Fruit fly (Drosophila melanogaster) whole organism, embryonic: Measurements from ENCODE around the gene Ssadh.

Experiments used
- Atf-2 ChIP-seq: fragments of 200-800 bp; sonication (Bioruptor generic); optimal IDR thresholded peaks from 2 replicates; lab custom pipeline; 2016; ENCODE audit warnings: missing biosample characterization, missing genetic modification characterization
- Awh ChIP-seq: fragments of 200-800 bp; sonication (Bioruptor generic); IDR thresholded peaks from 2 replicates; pipeline ENCODE4, ENCODE4 v1.3.6; 2022; ENCODE audit warnings: missing biosample characterization, missing genetic modification characterization
- CG10431 ChIP-seq: fragments of 200-800 bp; sonication (Bioruptor generic); optimal IDR thresholded peaks from 3 replicates; lab custom pipeline; 2018; ENCODE audit warnings: missing biosample characterization, mild to moderate bottlenecking, missing genetic modification characterization
- CG11456 ChIP-seq: fragments of 200-800 bp; sonication (Bioruptor generic); IDR thresholded peaks from 3 replicates; pipeline ENCODE4 v1.3.6; 2022; ENCODE audit warnings: missing biosample characterization, missing genetic modification characterization
- CG11504 ChIP-seq: fragments of 200-800 bp; sonication (Bioruptor generic); optimal IDR thresholded peaks from 3 replicates; lab custom pipeline; 2019; ENCODE audit warnings: missing biosample characterization, mild to moderate bottlenecking, missing genetic modification characterization, moderate library complexity
- CG12219 ChIP-seq: fragments of 200-800 bp; sonication (Bioruptor generic); optimal IDR thresholded peaks from 3 replicates; lab custom pipeline; 2018; ENCODE audit warnings: missing biosample characterization, mild to moderate bottlenecking, missing genetic modification characterization
- CG12299 ChIP-seq: fragments of 200-800 bp; sonication (Bioruptor generic); optimal IDR thresholded peaks from 2 replicates; lab custom pipeline; 2018; ENCODE audit warnings: missing biosample characterization, mild to moderate bottlenecking, missing genetic modification characterization
- CG15601 ChIP-seq: fragments of 200-800 bp; sonication (Bioruptor generic); optimal IDR thresholded peaks from 3 replicates; lab custom pipeline; 2019; ENCODE audit warnings: missing biosample characterization, mild to moderate bottlenecking, missing genetic modification characterization, moderate library complexity
- CG16779 ChIP-seq: fragments of 200-800 bp; sonication (Bioruptor generic); IDR thresholded peaks from 2 replicates; pipeline ENCODE4 v1.3.6; 2022; ENCODE audit warnings: missing biosample characterization, missing genetic modification characterization
- CG17612 ChIP-seq: fragments of 200-800 bp; sonication (Bioruptor generic); IDR thresholded peaks from 2 replicates; pipeline ENCODE4 v1.3.6; 2022; ENCODE audit warnings: missing biosample characterization, missing genetic modification characterization
- CG18011 ChIP-seq: fragments of 200-800 bp; sonication (Bioruptor generic); optimal IDR thresholded peaks from 2 replicates; lab custom pipeline; 2017; ENCODE audit warnings: missing biosample characterization, missing genetic modification characterization, mild to moderate bottlenecking, moderate library complexity, missing genotype
- CG18262 ChIP-seq: fragments of 200-800 bp; optimal IDR thresholded peaks from 3 replicates; lab custom pipeline; 2019; ENCODE audit warnings: missing biosample characterization, mild to moderate bottlenecking, missing genetic modification characterization, moderate library complexity
- CG2202 ChIP-seq: fragments of 200-800 bp; sonication (Bioruptor generic); optimal IDR thresholded peaks from 2 replicates; lab custom pipeline; 2018; ENCODE audit warnings: missing biosample characterization, mild to moderate bottlenecking, missing genetic modification characterization
- CG2678 ChIP-seq: fragments of 200-800 bp; sonication (Bioruptor generic); optimal IDR thresholded peaks from 3 replicates; lab custom pipeline; 2019; ENCODE audit warnings: missing biosample characterization, mild to moderate bottlenecking, missing genetic modification characterization, moderate library complexity
- CG30020 ChIP-seq: fragments of 200-800 bp; optimal IDR thresholded peaks from 2 replicates; lab custom pipeline; 2019; ENCODE audit warnings: missing biosample characterization, mild to moderate bottlenecking, missing genetic modification characterization, moderate library complexity
- CG31365 ChIP-seq: fragments of 200-800 bp; sonication (Bioruptor generic); optimal IDR thresholded peaks from 2 replicates; lab custom pipeline; 2018; ENCODE audit warnings: missing biosample characterization, mild to moderate bottlenecking, missing genetic modification characterization
- CG4282 ChIP-seq: fragments of 200-800 bp; sonication (Bioruptor generic); optimal IDR thresholded peaks from 2 replicates; lab custom pipeline; 2016; ENCODE audit warnings: missing biosample characterization, missing genetic modification characterization
- CG6689 ChIP-seq: fragments of 200-800 bp; sonication (Bioruptor generic); IDR thresholded peaks from 2 replicates; pipeline ENCODE4 v1.3.6; 2022; ENCODE audit warnings: missing biosample characterization, missing genetic modification characterization
- CG7357 ChIP-seq: fragments of 200-800 bp; sonication (Bioruptor generic); IDR thresholded peaks from 3 replicates; pipeline ENCODE4 v1.3.6; 2022; ENCODE audit warnings: missing biosample characterization, missing genetic modification characterization
- CG8765 ChIP-seq: fragments of 200-800 bp; sonication (Bioruptor generic); IDR thresholded peaks from 2 replicates; pipeline ENCODE4 v1.3.6; 2022; ENCODE audit warnings: missing biosample characterization, missing genetic modification characterization
- CG9215 ChIP-seq: fragments of 200-800 bp; sonication (Bioruptor generic); IDR thresholded peaks from 2 replicates; pipeline ENCODE4 v1.3.6; 2022; ENCODE audit warnings: missing biosample characterization, missing genetic modification characterization
- CG9876 ChIP-seq: fragments of 200-800 bp; sonication (Bioruptor generic); optimal IDR thresholded peaks from 2 replicates; lab custom pipeline; 2016; ENCODE audit warnings: missing biosample characterization, missing genetic modification characterization
- CTCF ChIP-seq: fragments of 200-800 bp; sonication (Bioruptor generic); optimal IDR thresholded peaks from 2 replicates; lab custom pipeline; 2017; ENCODE audit warnings: missing biosample characterization, mild to moderate bottlenecking, missing genetic modification characterization, moderate library complexity
- CoRest ChIP-seq: fragments of 200-800 bp; sonication (Bioruptor generic); optimal IDR thresholded peaks from 3 replicates; lab custom pipeline; 2018; ENCODE audit warnings: missing biosample characterization, mild to moderate bottlenecking, missing genetic modification characterization, moderate library complexity
- Dek ChIP-seq: fragments of 200-800 bp; sonication (Bioruptor generic); optimal IDR thresholded peaks from 3 replicates; lab custom pipeline; 2019; ENCODE audit warnings: missing biosample characterization, mild to moderate bottlenecking, missing genetic modification characterization, moderate library complexity
- Dip2 ChIP-seq: fragments of 200-800 bp; sonication (Bioruptor generic); IDR thresholded peaks from 2 replicates; pipeline ENCODE4 v1.3.6; 2022; ENCODE audit warnings: missing biosample characterization, missing genetic modification characterization
- Dll ChIP-seq: fragments of 200-800 bp; sonication (Bioruptor generic); IDR thresholded peaks from 4 replicates; pipeline ENCODE4 v1.3.6; 2022; ENCODE audit warnings: missing biosample characterization, missing genetic modification characterization; ENCODE audit not compliant: partially characterized antibody
- Elba2 ChIP-seq: fragments of 200-800 bp; sonication (Bioruptor generic); optimal IDR thresholded peaks from 3 replicates; lab custom pipeline; 2016; ENCODE audit warnings: missing biosample characterization, missing genetic modification characterization
- H15 ChIP-seq: fragments of 200-800 bp; sonication (Bioruptor generic); IDR thresholded peaks from 3 replicates; pipeline ENCODE4 v1.3.6; 2022; ENCODE audit warnings: missing biosample characterization, missing genetic modification characterization
- Lhr ChIP-seq: fragments of 200-800 bp; sonication (Bioruptor generic); optimal IDR thresholded peaks from 3 replicates; lab custom pipeline; 2017; ENCODE audit warnings: mild to moderate bottlenecking, missing biosample characterization, missing genetic modification reagents, missing genetic modification characterization
- MTF-1 ChIP-seq: fragments of 200-800 bp; sonication (Bioruptor generic); optimal IDR thresholded peaks from 2 replicates; lab custom pipeline; 2018; ENCODE audit warnings: missing biosample characterization, mild to moderate bottlenecking, missing genetic modification characterization, borderline replicate concordance
- Mes4 ChIP-seq: fragments of 200-800 bp; sonication (Bioruptor generic); optimal IDR thresholded peaks from 2 replicates; lab custom pipeline; 2016; ENCODE audit warnings: missing biosample characterization, missing genetic modification characterization
- Neu2 ChIP-seq: fragments of 200-800 bp; sonication (Bioruptor generic); optimal IDR thresholded peaks from 3 replicates; lab custom pipeline; 2016; ENCODE audit warnings: missing biosample characterization, missing genetic modification characterization, borderline replicate concordance
- Oaz ChIP-seq: fragments of 200-800 bp; sonication (Bioruptor generic); IDR thresholded peaks from 2 replicates; pipeline ENCODE4 v1.3.6; 2022; ENCODE audit warnings: missing biosample characterization, missing genetic modification characterization
- Opbp ChIP-seq: fragments of 200-800 bp; sonication (Bioruptor generic); IDR thresholded peaks from 3 replicates; pipeline ENCODE4 v1.3.6; 2022; ENCODE audit warnings: missing biosample characterization, missing genetic modification characterization; ENCODE audit not compliant: partially characterized antibody
- Sin3A ChIP-seq: fragments of >200 bp; optimal IDR thresholded peaks from 2 replicates; lab custom pipeline; 2018
- bbx ChIP-seq: fragments of 200-800 bp; sonication (Bioruptor generic); IDR thresholded peaks from 2 replicates; pipeline ENCODE4 v1.3.6; 2022; ENCODE audit warnings: missing biosample characterization, missing genetic modification characterization; ENCODE audit not compliant: partially characterized antibody
- btn ChIP-seq: fragments of 200-800 bp; sonication (Bioruptor generic); optimal IDR thresholded peaks from 2 replicates; lab custom pipeline; 2016; ENCODE audit warnings: missing biosample characterization, missing genetic modification characterization
- cato ChIP-seq: fragments of 200-800 bp; sonication (Bioruptor generic); optimal IDR thresholded peaks from 2 replicates; lab custom pipeline; 2016; ENCODE audit warnings: missing biosample characterization, missing genetic modification characterization, borderline replicate concordance
- corto ChIP-seq: fragments of 200-800 bp; sonication (Bioruptor generic); optimal IDR thresholded peaks from 2 replicates; lab custom pipeline; 2016; ENCODE audit warnings: missing biosample characterization, mild to moderate bottlenecking, missing genetic modification characterization, moderate library complexity
- eyg ChIP-seq: fragments of 200-800 bp; sonication (Bioruptor generic); optimal IDR thresholded peaks from 3 replicates; lab custom pipeline; 2016; ENCODE audit warnings: missing biosample characterization, missing genetic modification characterization
- fd3F ChIP-seq: fragments of 200-800 bp; sonication (Bioruptor generic); optimal IDR thresholded peaks from 2 replicates; lab custom pipeline; 2018; ENCODE audit warnings: missing biosample characterization, mild to moderate bottlenecking, missing genetic modification characterization, moderate library complexity
- fru ChIP-seq: fragments of >200 bp; optimal IDR thresholded peaks from 2 replicates; lab custom pipeline; 2017
- ftz-f1 ChIP-seq: fragments of 200-800 bp; sonication (Bioruptor generic); optimal IDR thresholded peaks from 2 replicates; lab custom pipeline; 2016; ENCODE audit warnings: missing biosample characterization, missing genetic modification characterization
- kay ChIP-seq: fragments of 200-800 bp; sonication (Bioruptor generic); optimal IDR thresholded peaks from 2 replicates; lab custom pipeline; 2016; ENCODE audit warnings: missing biosample characterization, missing genetic modification characterization
- otp ChIP-seq: fragments of 200-800 bp; sonication (Bioruptor generic); IDR thresholded peaks from 3 replicates; pipeline ENCODE4, ENCODE4 v1.3.6; 2022; ENCODE audit warnings: missing biosample characterization, missing genetic modification characterization
- row ChIP-seq: fragments of 200-800 bp; sonication (Bioruptor generic); IDR thresholded peaks from 3 replicates; pipeline ENCODE4 v1.3.6; 2022; ENCODE audit warnings: missing biosample characterization, missing genetic modification characterization
- sc ChIP-seq, 3 experiments: fragments of >200 bp in 2 of 3; fragments of 200-800 bp in 1 of 3; sonication (Bioruptor generic) in 1 of 3; optimal IDR thresholded peaks; 2 replicates in 2 of 3; 3 replicates in 1 of 3; lab custom pipeline; 2017; ENCODE audit warnings: mild to moderate bottlenecking in 1 of 3, missing biosample characterization in 1 of 3, missing genetic modification characterization in 1 of 3, missing genetic modification reagents in 1 of 3
- sens ChIP-seq: fragments of 200-800 bp; sonication (Bioruptor generic); peaks from one replicate; lab custom pipeline; 2016; ENCODE audit warnings: missing biosample characterization, missing genetic modification characterization
- stwl ChIP-seq: fragments of 200-800 bp; sonication (Bioruptor generic); optimal IDR thresholded peaks from 3 replicates; lab custom pipeline; 2018; ENCODE audit warnings: missing biosample characterization, mild to moderate bottlenecking, missing genetic modification characterization, moderate library complexity
- tna ChIP-seq: fragments of 200-800 bp; sonication (Bioruptor generic); IDR thresholded peaks from 2 replicates; pipeline ENCODE4 v1.3.6; 2022; ENCODE audit warnings: missing biosample characterization, missing genetic modification characterization; ENCODE audit not compliant: partially characterized antibody
- zf30C ChIP-seq: fragments of 200-800 bp; sonication (Bioruptor generic); optimal IDR thresholded peaks from 3 replicates; lab custom pipeline; 2018; ENCODE audit warnings: missing biosample characterization, mild to moderate bottlenecking, missing genetic modification characterization

The Ssadh gene

DNA sequence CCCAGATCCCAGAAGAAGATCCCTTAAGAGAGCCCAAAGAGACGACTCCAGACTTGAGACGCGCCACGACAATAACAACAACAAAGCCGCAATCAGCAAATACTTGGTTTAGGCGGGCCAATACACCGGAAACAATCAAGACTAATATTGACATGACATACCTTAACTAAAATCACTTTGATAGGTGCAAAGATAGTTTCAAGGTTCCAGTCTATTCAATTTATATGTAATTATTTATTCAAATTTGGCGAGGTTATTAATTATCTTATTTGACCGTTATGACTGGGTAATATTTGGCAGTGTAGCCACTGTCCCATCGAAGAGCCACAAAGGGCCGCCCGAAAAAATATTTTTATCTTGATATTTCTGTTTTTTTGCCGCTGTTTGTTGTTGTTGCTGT lies 13.7 kb upstream of the Ssadh start (continued):
- TF ChIP-seq Elba2 (GFP tag; lab: Kevin White, UChicago): no peak
- TF ChIP-seq CG7357 (GFP tag; lab: Robert Waterston, UW): peak; percentile 52; the same call in 2 of the 3 replicates
- TF ChIP-seq otp (GFP tag; lab: Robert Waterston, UW): no peak
- TF ChIP-seq Lhr (GFP tag; lab: Kevin White, UChicago): no peak
- TF ChIP-seq CG30020 (tag; lab: Kevin White, UChicago): no peak
- no peak for TF ChIP-seq fd3F (GFP tag; lab: Kevin White, UChicago)
- TF ChIP-seq sc (optimal IDR thresholded peaks at IDR 0.05; lab: Kevin White, UChicago): no peak
- peak; percentile 1 for TF ChIP-seq sc (GFP tag; optimal IDR thresholded peaks at IDR 0.05; lab: Kevin White, UChicago)
- no peak for TF ChIP-seq eyg
- TF ChIP-seq CG12219 (GFP tag; lab: Kevin White, UChicago): peak; percentile 32
- TF ChIP-seq CG10431 (GFP tag; lab: Kevin White, UChicago): no peak
- no peak for TF ChIP-seq CTCF (GFP tag; lab: Kevin White, UChicago)
- no peak for TF ChIP-seq Oaz (GFP tag; lab: Robert Waterston, UW)
- TF ChIP-seq CG8765 (GFP tag; lab: Robert Waterston, UW): peak; percentile 70
- no peak for TF ChIP-seq Dll (GFP tag; lab: Robert Waterston, UW)
- TF ChIP-seq CG9876: no peak
- TF ChIP-seq CG18262 (tag; lab: Kevin White, UChicago): peak; percentile 73
- TF ChIP-seq CG15601 (tag; lab: Kevin White, UChicago): no peak
- peak; percentile 81 for TF ChIP-seq zf30C (GFP tag; lab: Kevin White, UChicago)
- TF ChIP-seq Opbp (GFP tag; lab: Robert Waterston, UW): no peak
- TF ChIP-seq CoRest (tag; lab: Kevin White, UChicago): peak; percentile 52
- no peak for TF ChIP-seq kay
- TF ChIP-seq CG6689 (GFP tag; lab: Robert Waterston, UW): peak; percentile 66
- TF ChIP-seq CG18011: no peak
- no peak for TF ChIP-seq Dek (tag; lab: Kevin White, UChicago)
- peak; percentile 62 for TF ChIP-seq CG2678
- TF ChIP-seq tna (GFP tag; lab: Robert Waterston, UW): no peak
- TF ChIP-seq fru (lab: Kevin White, UChicago): no peak
- peak; percentile 21 for TF ChIP-seq CG2202 (tag; lab: Kevin White, UChicago)
- TF ChIP-seq cato (GFP tag; lab: Kevin White, UChicago): no peak
- TF ChIP-seq H15 (GFP tag; lab: Robert Waterston, UW): 0 out of 3 replicates have a peak, but pooled peaks have one; percentile 35
- peak; percentile 52; the same call in 1 of the 2 replicates for TF ChIP-seq Awh (GFP tag; lab: Robert Waterston, UW)
- no peak for TF ChIP-seq Neu2 (GFP tag; lab: Kevin White, UChicago)
- no peak for TF ChIP-seq CG17612
- TF ChIP-seq corto (GFP tag; lab: Kevin White, UChicago): peak; percentile 96
- no peak for TF ChIP-seq CG12299
- no peak for TF ChIP-seq Mes4
- no peak for TF ChIP-seq CG16779 (GFP tag; lab: Robert Waterston, UW)
- TF ChIP-seq ftz-f1 (GFP tag; lab: Kevin White, UChicago): no peak
- no peak for TF ChIP-seq Dip2
- no peak for TF ChIP-seq btn
- peak; percentile 18 for TF ChIP-seq stwl
- TF ChIP-seq CG11456: no peak
- no peak for TF ChIP-seq Atf-2 (GFP tag; lab: Kevin White, UChicago)
- peak; percentile 92 for TF ChIP-seq sens (GFP tag; lab: Kevin White, UChicago)
- no peak for TF ChIP-seq Sin3A (lab: Kevin White, UChicago)
- TF ChIP-seq bbx (GFP tag; lab: Robert Waterston, UW): no peak
- TF ChIP-seq CG11504 (tag; lab: Kevin White, UChicago): peak; percentile 76
- TF ChIP-seq CG4282: no peak
- TF ChIP-seq row: peak; percentile 70
- TF ChIP-seq MTF-1 (GFP tag; lab: Kevin White, UChicago): no peak
- 0 out of 2 replicates have a peak, but pooled peaks have one; percentile 27 for TF ChIP-seq CG9215 (GFP tag; lab: Robert Waterston, UW)
- TF ChIP-seq CG31365 (tag; lab: Kevin White, UChicago): no peak
